Worm (Caenorhabditis elegans) whole organism, L4 larva: ENCODE data around the gene abhd-12.

Source experiments
- Y105C5A.15 ChIP-seq: fragments of 200-800 bp; sonication (Bioruptor generic); IDR thresholded peaks from 2 replicates; pipeline ENCODE4 v1.3.6; 2022; ENCODE audit warnings: missing genetic modification characterization, missing compliant biosample characterization
- daf-8 ChIP-seq: fragments of 200-800 bp; sonication (Bioruptor generic); IDR thresholded peaks from 2 replicates; pipeline ENCODE4 v1.3.6; 2022; ENCODE audit warnings: missing genetic modification characterization, missing compliant biosample characterization
- dmd-6 ChIP-seq: fragments of 200-800 bp; sonication (Bioruptor generic); IDR thresholded peaks from 2 replicates; pipeline ENCODE4 v1.3.6; 2022; ENCODE audit warnings: missing genetic modification reagents, missing genetic modification characterization, missing compliant biosample characterization
- hlh-30 ChIP-seq: sonication (generic microtip); optimal IDR thresholded peaks from 2 replicates; lab custom pipeline; 2017; ENCODE audit warnings: antibody characterized with exemption, mild to moderate bottlenecking, missing genetic modification characterization, missing compliant biosample characterization; ENCODE audit not compliant: insufficient read depth
- lin-1 ChIP-seq: fragments of 200-800 bp; sonication (Bioruptor generic); IDR thresholded peaks from 2 replicates; pipeline ENCODE4 v1.3.6; 2022; ENCODE audit warnings: missing genetic modification reagents, missing genetic modification characterization, missing compliant biosample characterization
- lin-13 ChIP-seq: fragments of 150-350 bp; optimal IDR thresholded peaks from 2 replicates; lab custom pipeline; 2014; ENCODE audit warnings: missing biosample characterization, missing genetic modification reagents, missing genetic modification characterization
- mdl-1 ChIP-seq, 2 experiments: fragments of 150-350 bp in 1 of 2; sonication (generic microtip) in 1 of 2; optimal IDR thresholded peaks; 2 replicates each; lab custom pipeline; 2014 to 2017; ENCODE audit warnings: missing biosample characterization in 2 of 2, missing genetic modification characterization in 2 of 2
- mep-1 ChIP-seq: fragments of 150-350 bp; sonication (generic microtip); optimal IDR thresholded peaks from 3 replicates; lab custom pipeline; 2014; ENCODE audit warnings: missing biosample characterization, missing genetic modification characterization
- nhr-237 ChIP-seq: sonication (generic microtip); optimal IDR thresholded peaks from 2 replicates; lab custom pipeline; 2017; ENCODE audit warnings: missing biosample characterization, missing genetic modification characterization
- nhr-25 ChIP-seq: sonication (generic microtip); optimal IDR thresholded peaks from 2 replicates; lab custom pipeline; 2017; ENCODE audit warnings: missing genetic modification characterization, mild to moderate bottlenecking, missing compliant biosample characterization, antibody characterized with exemption, moderate library complexity, borderline replicate concordance; ENCODE audit not compliant: insufficient read depth
- nhr-76 ChIP-seq: fragments of 150-350 bp; optimal IDR thresholded peaks from 2 replicates; lab custom pipeline; 2014; ENCODE audit warnings: missing biosample characterization, missing genetic modification characterization
- nhr-77 ChIP-seq: fragments of 150-350 bp; optimal IDR thresholded peaks from 2 replicates; lab custom pipeline; 2014; ENCODE audit warnings: missing biosample characterization, missing genetic modification characterization
- unc-62 ChIP-seq, 3 experiments: fragments of 150-350 bp in 1 of 3; sonication (generic microtip); optimal IDR thresholded peaks in 2 of 3; peaks in 1 of 3; 1 replicate in 1 of 3; 2 replicates in 2 of 3; lab custom pipeline; 2014 to 2017; ENCODE audit warnings: missing biosample characterization in 3 of 3, missing genetic modification characterization in 3 of 3, missing genetic modification reagents in 3 of 3, missing genotype in 1 of 3
- zfp-3 ChIP-seq: fragments of 200-800 bp; sonication (Bioruptor generic); conservative IDR thresholded peaks from 2 replicates; pipeline ENCODE4 v1.3.6; 2022; ENCODE audit warnings: missing genetic modification reagents, missing genetic modification characterization, missing compliant biosample characterization

- TF ChIP-seq nhr-77 (no peak), hlh-30 (no peak), lin-1 (GFP tag; lab: Robert Waterston, UW) (no peak), lin-13 (GFP tag; lab: Kevin White, UChicago) (no peak), nhr-25 (no peak), daf-8 (GFP tag; lab: Robert Waterston, UW) (no peak), nhr-76 (no peak), mep-1 (tag; lab: Kevin White, UChicago) (no peak), mdl-1 (tag; optimal IDR thresholded peaks at IDR 0.05; lab: Kevin White, UChicago) (no peak), nhr-237 (tag; lab: Kevin White, UChicago) (no peak), dmd-6 (GFP tag; lab: Robert Waterston, UW) (no peak), zfp-3 (GFP tag; lab: Robert Waterston, UW) (no peak), Y105C5A.15 (GFP tag; lab: Robert Waterston, UW) (no peak), unc-62 (GFP tag; optimal IDR thresholded peaks at IDR 0.05 in 1 of 2; lab: Kevin White, UChicago) (no peak), unc-62 (tag; optimal IDR thresholded peaks at IDR 0.05; lab: Kevin White, UChicago) (no peak)
Observed at ce11 chrV:7995878-7996277, 12.2 kb downstream of the abhd-12 start, which contains the start of gene Y97E10AR.2.
